Fruit fly (Drosophila melanogaster) whole organism: ENCODE measurements around the gene Rad9.

Experiments
- CG8478 ChIP-seq: fragments of >200 bp; optimal IDR thresholded peaks from 2 replicates; lab custom pipeline; 2018; ENCODE audit warnings: inconsistent platforms
- Dll ChIP-seq: fragments of >200 bp; optimal IDR thresholded peaks from 2 replicates; lab custom pipeline; 2017
- EcR ChIP-seq, 2 experiments: fragments of >200 bp; optimal IDR thresholded peaks; 2 replicates each; lab custom pipeline; 2017; ENCODE audit warnings: missing biosample characterization in 2 of 2, missing genetic modification characterization in 2 of 2, missing genetic modification reagents in 2 of 2
- pan ChIP-seq: fragments of >200 bp; optimal IDR thresholded peaks from 2 replicates; lab custom pipeline; 2017
- psq ChIP-seq: fragments of >200 bp; optimal IDR thresholded peaks from 2 replicates; lab custom pipeline; 2017
- usp ChIP-seq: fragments of >200 bp; optimal IDR thresholded peaks from 2 replicates; lab custom pipeline; 2017; ENCODE audit warnings: missing biosample characterization, missing genetic modification characterization, mixed read lengths

Gene Rad9

DNA sequence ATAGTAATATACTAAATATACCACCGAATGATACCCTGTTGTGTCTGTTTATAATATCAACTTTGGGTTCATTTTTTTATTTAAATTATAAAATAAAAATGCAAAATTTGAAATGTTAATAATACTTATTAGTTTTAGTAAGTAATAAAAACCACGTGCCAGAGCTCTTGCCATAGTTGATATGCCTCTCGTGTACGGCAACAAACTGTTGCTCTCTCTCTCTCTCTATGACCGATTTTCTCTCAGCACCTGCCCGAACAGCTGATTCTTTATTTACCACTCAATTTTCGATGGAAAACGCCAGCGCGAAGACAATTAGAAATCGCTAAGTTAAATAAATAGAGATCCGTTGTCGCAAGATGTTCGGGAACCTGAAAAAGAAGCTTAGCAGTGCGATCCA lies 4.8 kb downstream of the Rad9 start, which contains the start of gene Dysb:
Gene Dysb, plus strand, starts transcription at position 251 of the 400 bp plus-strand sequence.
- TF ChIP-seq usp (GFP tag; lab: Kevin White, UChicago) (no peak), Dll (lab: Kevin White, UChicago) (no peak), psq (no peak), EcR (GFP tag; optimal IDR thresholded peaks at IDR 0.05; lab: Kevin White, UChicago) (no peak), CG8478 (lab: Kevin White, UChicago) (no peak), pan (lab: Kevin White, UChicago) (no peak)

DNA sequence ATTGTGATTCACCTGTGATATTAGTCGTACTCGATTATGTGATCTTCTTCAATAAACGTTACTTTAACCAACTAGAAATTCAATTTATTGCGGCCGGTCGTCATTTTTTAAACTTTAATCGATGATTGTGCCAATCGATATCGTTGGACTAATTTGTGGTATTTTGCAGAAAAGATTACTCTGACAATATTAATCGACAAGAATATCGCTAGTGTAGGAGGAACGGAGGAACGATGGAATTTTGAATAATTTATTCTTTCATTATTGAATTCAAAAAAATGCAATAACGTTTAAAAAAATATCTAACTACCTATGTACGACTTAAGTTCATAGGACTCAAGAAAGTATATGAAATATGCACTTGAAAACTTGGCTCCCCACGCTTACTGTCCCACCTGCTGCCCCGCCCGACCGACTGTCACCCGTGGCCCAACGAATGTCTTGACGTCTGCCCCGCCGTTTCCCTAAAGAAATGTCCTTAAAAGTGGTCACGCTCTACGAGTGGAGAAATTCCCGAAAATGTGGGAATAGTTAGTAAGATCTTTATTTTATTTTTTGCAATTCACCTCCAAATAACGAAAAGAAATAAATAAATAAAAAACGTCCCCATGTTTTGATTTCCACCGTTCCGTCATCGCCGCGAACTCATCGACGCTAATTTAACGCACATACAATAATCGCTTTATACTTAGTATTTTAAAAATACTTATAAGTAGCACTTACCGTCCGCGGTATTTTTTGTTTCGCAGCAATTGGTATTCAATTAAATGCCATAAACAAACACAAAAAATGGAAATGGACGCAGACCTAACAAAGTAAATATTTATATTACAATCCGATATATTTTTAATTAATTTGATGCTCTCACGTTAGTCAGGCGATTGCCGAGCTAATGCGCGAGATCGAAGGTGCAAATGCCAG lies 6.6 kb downstream of the Rad9 start, which contains the start of gene CG14074:
Gene CG14074, plus strand, starts transcription at position 779 of the 921 bp plus-strand sequence.
- peak; percentile 20 for TF ChIP-seq CG8478 (lab: Kevin White, UChicago)
- TF ChIP-seq pan (lab: Kevin White, UChicago), result no peak

dm6 chr3L:18863327-18863726 lies 9.0 kb downstream of the Rad9 start, which contains the start of gene CG6865:
Gene CG6865 (plus strand): TSS chr3L:18863647.
- TF ChIP-seq usp (GFP tag; lab: Kevin White, UChicago) (no peak), CG8478 (lab: Kevin White, UChicago) (no peak), EcR (GFP tag; optimal IDR thresholded peaks at IDR 0.05; lab: Kevin White, UChicago) (no peak), pan (lab: Kevin White, UChicago) (no peak), psq (no peak), Dll (lab: Kevin White, UChicago) (no peak)

dm6 chr3L:18861893-18862292 lies 10.5 kb downstream of the Rad9 start:
- TF ChIP-seq psq (no peak), EcR (GFP tag; optimal IDR thresholded peaks at IDR 0.05; lab: Kevin White, UChicago) (no peak), usp (GFP tag; lab: Kevin White, UChicago) (no peak), Dll (lab: Kevin White, UChicago) (no peak), pan (lab: Kevin White, UChicago) (no peak), CG8478 (lab: Kevin White, UChicago) (no peak)

- TF ChIP-seq CG8478 (lab: Kevin White, UChicago), result no peak
- TF ChIP-seq usp (GFP tag; lab: Kevin White, UChicago), result no peak
- no peak for TF ChIP-seq Dll (lab: Kevin White, UChicago)
- TF ChIP-seq psq, result no peak
- no peak for TF ChIP-seq EcR (GFP tag; optimal IDR thresholded peaks at IDR 0.05; lab: Kevin White, UChicago)
- no peak for TF ChIP-seq pan (lab: Kevin White, UChicago)
These were observed 11.9 kb downstream of the Rad9 start for dm6 chr3L:18860467-18860866.

dm6 chr3L:18854412-18854811 lies 17.9 kb downstream of the Rad9 start:
- TF ChIP-seq Dll (lab: Kevin White, UChicago), result no peak

- TF ChIP-seq pan (lab: Kevin White, UChicago) (no peak), usp (GFP tag; lab: Kevin White, UChicago) (no peak), EcR (GFP tag; optimal IDR thresholded peaks at IDR 0.05; lab: Kevin White, UChicago) (no peak), CG8478 (lab: Kevin White, UChicago) (no peak), Dll (lab: Kevin White, UChicago) (no peak), psq (no peak)
These were observed 18.9 kb downstream of the Rad9 start for dm6 chr3L:18853439-18853838.

- no peak for TF ChIP-seq pan (lab: Kevin White, UChicago)
- TF ChIP-seq Dll (lab: Kevin White, UChicago), result no peak
- TF ChIP-seq usp (GFP tag; lab: Kevin White, UChicago), result no peak
- no peak for TF ChIP-seq CG8478 (lab: Kevin White, UChicago)
- TF ChIP-seq psq, result no peak
- TF ChIP-seq EcR (GFP tag; optimal IDR thresholded peaks at IDR 0.05; lab: Kevin White, UChicago), result no peak
These were observed 20.1 kb downstream of the Rad9 start for dm6 chr3L:18852223-18852622.

dm6 chr3L:18848436-18848835 lies 23.9 kb downstream of the Rad9 start:
- TF ChIP-seq usp (GFP tag; lab: Kevin White, UChicago), result no peak
- TF ChIP-seq Dll (lab: Kevin White, UChicago), result no peak
- TF ChIP-seq EcR (GFP tag; optimal IDR thresholded peaks at IDR 0.05; lab: Kevin White, UChicago), result no peak
- no peak for TF ChIP-seq psq
- no peak for TF ChIP-seq CG8478 (lab: Kevin White, UChicago)
- TF ChIP-seq pan (lab: Kevin White, UChicago), result no peak

dm6 chr3L:18846272-18846741 lies 26.0 kb downstream of the Rad9 start:
- no peak for TF ChIP-seq usp (GFP tag; lab: Kevin White, UChicago)
- no peak for TF ChIP-seq EcR (GFP tag; optimal IDR thresholded peaks at IDR 0.05; lab: Kevin White, UChicago)
- TF ChIP-seq psq, result no peak

DNA sequence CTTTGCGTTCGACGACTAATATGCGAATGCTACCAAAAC lies 26.3 kb downstream of the Rad9 start, which contains the start of gene Indy:
Gene Indy, minus strand, starts transcription at position 35 of the 39 bp plus-strand sequence.
- TF ChIP-seq psq (no peak), CG8478 (lab: Kevin White, UChicago) (no peak), Dll (lab: Kevin White, UChicago) (no peak), usp (GFP tag; lab: Kevin White, UChicago) (no peak), EcR (GFP tag; optimal IDR thresholded peaks at IDR 0.05; lab: Kevin White, UChicago) (no peak), pan (lab: Kevin White, UChicago) (no peak)

DNA sequence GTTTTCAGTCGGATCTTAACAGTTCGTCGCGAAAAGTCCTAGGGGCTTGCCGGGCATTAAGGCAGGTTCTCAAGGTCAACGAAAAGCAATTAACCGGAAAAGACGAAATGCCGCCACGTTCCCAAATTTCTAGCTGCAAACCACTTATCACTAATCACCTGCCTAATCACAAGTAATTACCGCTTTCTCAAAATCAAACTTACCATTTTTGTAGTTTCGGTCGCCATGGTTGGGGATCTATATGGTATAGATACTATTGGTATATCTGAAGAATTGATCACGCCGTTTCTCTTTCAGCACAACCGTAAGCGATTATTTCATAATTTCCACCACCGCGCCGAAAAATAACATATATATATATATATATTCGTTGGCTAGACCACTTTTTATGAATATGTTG lies 26.5 kb downstream of the Rad9 start:
- TF ChIP-seq usp (GFP tag; lab: Kevin White, UChicago) (no peak), CG8478 (lab: Kevin White, UChicago) (no peak), Dll (lab: Kevin White, UChicago) (no peak), psq (no peak), EcR (GFP tag; optimal IDR thresholded peaks at IDR 0.05; lab: Kevin White, UChicago) (no peak), pan (lab: Kevin White, UChicago) (no peak)
